Worm (Caenorhabditis elegans): ENCODE results near the gene T20F7.3.
"Not testable (repeated sequence)": the region's sequence is repeated elsewhere in the genome, so short reads cannot be mapped to it uniquely, and the experiment has no call there.

DNA sequence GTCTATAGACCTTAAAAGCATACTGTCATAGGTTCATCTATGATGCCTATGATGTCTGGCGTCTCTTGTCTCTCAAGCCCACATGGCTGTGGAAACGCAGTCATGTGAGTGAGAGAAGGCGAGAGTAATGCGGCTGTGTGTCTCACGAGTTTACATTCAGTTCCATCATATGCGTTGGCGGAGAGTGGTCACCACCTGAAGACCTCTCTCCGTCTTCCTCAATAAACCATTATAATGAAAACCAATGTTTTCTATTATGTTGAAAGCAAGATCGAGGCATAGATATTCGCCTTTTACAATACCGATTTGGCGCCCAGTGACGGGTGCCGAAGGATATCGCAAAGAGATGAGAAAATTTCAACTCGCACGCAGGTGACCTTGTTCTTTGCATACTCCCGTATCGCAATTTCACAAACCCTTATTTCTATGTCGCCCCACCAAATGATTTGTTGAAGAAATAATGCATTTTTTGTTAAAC is 41.7 kb downstream of the T20F7.3 start:
- not testable (repeated sequence) for TF ChIP-seq sox-2 (GFP tag; IDR thresholded peaks at IDR 0.05); pag-3 (tag; optimal IDR thresholded peaks at IDR 0.05; ENCODE audit: borderline replicate concordance)
